Fruit fly (Drosophila melanogaster): ENCODE results near the gene CG2209.

The CG2209 gene

DNA sequence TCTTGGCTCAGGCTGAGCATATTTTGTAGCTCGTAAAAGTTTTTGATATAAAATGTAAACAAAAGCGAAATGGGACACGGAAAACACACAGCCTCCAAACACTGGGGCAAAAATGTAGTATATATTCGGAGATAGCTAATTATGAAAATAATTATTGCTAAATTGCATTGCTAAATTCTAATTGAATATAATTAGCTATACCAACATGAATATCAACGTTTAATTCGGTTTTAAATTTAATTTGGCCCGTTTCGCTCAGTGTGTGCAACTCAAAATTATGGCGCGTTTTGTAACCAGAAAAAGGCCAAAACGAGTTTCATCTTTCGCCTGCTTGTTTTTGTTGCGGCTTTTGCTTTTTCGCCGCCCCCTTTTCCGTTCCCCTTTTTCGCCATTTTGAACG is 1.8 kb downstream of the CG2209 start (continued):
- TF ChIP-seq dimm (GFP tag; IDR thresholded peaks at IDR 0.05): no peak
- no peak for TF ChIP-seq Six4 (GFP tag; optimal IDR thresholded peaks at IDR 0.05)
- no peak for TF ChIP-seq CG8089 (GFP tag; optimal IDR thresholded peaks at IDR 0.05)
- TF ChIP-seq CG8944 (GFP tag; optimal IDR thresholded peaks at IDR 0.05): no peak
- peak; percentile 17 for TF ChIP-seq CG13424 (tag; optimal IDR thresholded peaks at IDR 0.05)
- no peak for TF ChIP-seq trem (tag; optimal IDR thresholded peaks at IDR 0.05)
- TF ChIP-seq CG2120 (GFP tag; optimal IDR thresholded peaks at IDR 0.05): peak; percentile 57
- peak; percentile 9 for TF ChIP-seq CG9609 (GFP tag; optimal IDR thresholded peaks at IDR 0.05)
- no peak for TF ChIP-seq CG33557 (GFP tag; optimal IDR thresholded peaks at IDR 0.05)
- no peak for TF ChIP-seq jing (GFP tag; optimal IDR thresholded peaks at IDR 0.05)
- TF ChIP-seq CG2116 (GFP tag; optimal IDR thresholded peaks at IDR 0.05): no peak
- no peak for TF ChIP-seq Ets97D (GFP tag; optimal IDR thresholded peaks at IDR 0.05)
- TF ChIP-seq h (optimal IDR thresholded peaks at IDR 0.05): no peak
- no peak for TF ChIP-seq HLH3B (GFP tag; IDR thresholded peaks at IDR 0.05)
- TF ChIP-seq Ptx1 (GFP tag; IDR thresholded peaks at IDR 0.05): peak; percentile 50
- no peak for TF ChIP-seq ken (GFP tag; IDR thresholded peaks at IDR 0.05)
- TF ChIP-seq nerfin-2 (GFP tag; IDR thresholded peaks at IDR 0.05; ENCODE audit: partially characterized antibody): no peak
- no peak for TF ChIP-seq CG15479 (GFP tag; optimal IDR thresholded peaks at IDR 0.05)
- TF ChIP-seq da (GFP tag; optimal IDR thresholded peaks at IDR 0.05): no peak
- TF ChIP-seq CG4404 (GFP tag; IDR thresholded peaks at IDR 0.05): no peak
- TF ChIP-seq Trl (optimal IDR thresholded peaks at IDR 0.05): no peak
- no peak for TF ChIP-seq Trl (GFP tag; optimal IDR thresholded peaks at IDR 0.05)
- TF ChIP-seq zen (tag; optimal IDR thresholded peaks at IDR 0.05): no peak
- TF ChIP-seq otp (GFP tag; IDR thresholded peaks at IDR 0.05): no peak
- TF ChIP-seq CG13894 (tag; optimal IDR thresholded peaks at IDR 0.05): no peak
- TF ChIP-seq CG12391 (tag; optimal IDR thresholded peaks at IDR 0.05): no peak
- TF ChIP-seq CG11504 (tag; optimal IDR thresholded peaks at IDR 0.05): peak; percentile 52
- TF ChIP-seq CG3281 (GFP tag; optimal IDR thresholded peaks at IDR 0.05): peak; percentile 47
- TF ChIP-seq CkIIα-i1 (GFP tag; IDR thresholded peaks at IDR 0.05): no peak
- TF ChIP-seq CG6254 (GFP tag; optimal IDR thresholded peaks at IDR 0.05): no peak
- TF ChIP-seq Meics (GFP tag; optimal IDR thresholded peaks at IDR 0.05): peak; percentile 58
- no peak for TF ChIP-seq Jarid2 (GFP tag; optimal IDR thresholded peaks at IDR 0.05)
- TF ChIP-seq CG7745 (tag; optimal IDR thresholded peaks at IDR 0.05): no peak
- no peak for TF ChIP-seq ac (GFP tag; optimal IDR thresholded peaks at IDR 0.05)
- peak; percentile 18 for TF ChIP-seq HmgZ (tag; optimal IDR thresholded peaks at IDR 0.05)
- TF ChIP-seq CG12744 (GFP tag; optimal IDR thresholded peaks at IDR 0.05): no peak
- no peak for TF ChIP-seq CG14710 (tag; optimal IDR thresholded peaks at IDR 0.05)
- TF ChIP-seq Hr3 (GFP tag; optimal IDR thresholded peaks at IDR 0.05): no peak
- TF ChIP-seq CG1024 (GFP tag; IDR thresholded peaks at IDR 0.05): no peak
- TF ChIP-seq zfh1 (GFP tag; IDR thresholded peaks at IDR 0.05): no peak
- TF ChIP-seq hth (optimal IDR thresholded peaks at IDR 0.05): no peak
- TF ChIP-seq tx (GFP tag; optimal IDR thresholded peaks at IDR 0.05): no peak
- no peak for TF ChIP-seq cad (GFP tag; optimal IDR thresholded peaks at IDR 0.05)
- peak; percentile 36 for TF ChIP-seq CG30403 (GFP tag; optimal IDR thresholded peaks at IDR 0.05)
- no peak for TF ChIP-seq C15 (GFP tag; IDR thresholded peaks at IDR 0.05)
- peak; percentile 38 for TF ChIP-seq CG13624 (GFP tag; optimal IDR thresholded peaks at IDR 0.05)
- no peak for TF ChIP-seq CG11456 (GFP tag; IDR thresholded peaks at IDR 0.05)
- TF ChIP-seq CG8290 (GFP tag; optimal IDR thresholded peaks at IDR 0.05): no peak
- peak in 1 of 2 experiments; percentile 54 for TF ChIP-seq CG8290 (tag; optimal IDR thresholded peaks at IDR 0.05)
- no peak for TF ChIP-seq Pdp1 (GFP tag; optimal IDR thresholded peaks at IDR 0.05)
- no peak for TF ChIP-seq mld (GFP tag; IDR thresholded peaks at IDR 0.05; ENCODE audit: partially characterized antibody)
- no peak for TF ChIP-seq tna (GFP tag; IDR thresholded peaks at IDR 0.05; ENCODE audit: partially characterized antibody)
- TF ChIP-seq Dbx (GFP tag; IDR thresholded peaks at IDR 0.05): 0 out of 3 replicates have a peak, but pooled peaks have one; percentile 52
- TF ChIP-seq fru (optimal IDR thresholded peaks at IDR 0.05): no peak

All from whole organism, embryonic.